Worm (Caenorhabditis elegans): ENCODE data around the gene C14B9.2.

ce11 chrIII:8117155-8117554 is 16.3 kb upstream of the C14B9.2 start:
- TF ChIP-seq tab-1 (GFP tag; IDR thresholded peaks at IDR 0.05), result no peak
- no peak for TF ChIP-seq flt-1 (GFP tag; IDR thresholded peaks at IDR 0.05)
- no peak for TF ChIP-seq T22C8.4 (GFP tag; IDR thresholded peaks at IDR 0.05)
- TF ChIP-seq cog-1 (tag; optimal IDR thresholded peaks at IDR 0.05), result no peak
- no peak for TF ChIP-seq klf-2 (GFP tag; conservative IDR thresholded peaks at IDR 0.05)
- TF ChIP-seq ref-1 (GFP tag; conservative IDR thresholded peaks at IDR 0.05), result no peak
- TF ChIP-seq med-1 (GFP tag; optimal IDR thresholded peaks at IDR 0.05; ENCODE audit: insufficient read depth), result no peak

All from whole organism, midembryonic.